Fruit fly (Drosophila melanogaster) whole organism: Measurements from ENCODE around the gene Rab8.

Source experiments
- CG8478 ChIP-seq: fragments of >200 bp; optimal IDR thresholded peaks from 2 replicates; lab custom pipeline; 2018; ENCODE audit warnings: inconsistent platforms
- pan ChIP-seq: fragments of >200 bp; optimal IDR thresholded peaks from 2 replicates; lab custom pipeline; 2017
- psq ChIP-seq: fragments of >200 bp; optimal IDR thresholded peaks from 2 replicates; lab custom pipeline; 2017

dm6 chr3L:19836375-19836937 lies 34.4 kb downstream of the Rab8 start, which contains the start of gene kto:
- TF ChIP-seq CG8478 (lab: Kevin White, UChicago) (no peak), psq (lab: Kevin White, UChicago) (no peak), pan (no peak)
